Fruit fly (Drosophila melanogaster) whole organism, embryonic: ENCODE results near the gene CG42232.

Experiments
- Abd-B ChIP-seq: fragments of 200-800 bp; sonication (Bioruptor generic); optimal IDR thresholded peaks from 2 replicates; lab custom pipeline; 2018; ENCODE audit warnings: missing biosample characterization, mild to moderate bottlenecking, missing genetic modification characterization, moderate library complexity
- Atf3 ChIP-seq: fragments of 200-800 bp; sonication (Bioruptor generic); optimal IDR thresholded peaks from 3 replicates; lab custom pipeline; 2016; ENCODE audit warnings: missing biosample characterization, missing genetic modification characterization
- Awh ChIP-seq: fragments of 200-800 bp; sonication (Bioruptor generic); IDR thresholded peaks from 2 replicates; pipeline ENCODE4, ENCODE4 v1.3.6; 2022; ENCODE audit warnings: missing biosample characterization, missing genetic modification characterization
- CG10147 ChIP-seq: fragments of 200-800 bp; sonication (Bioruptor generic); optimal IDR thresholded peaks from 2 replicates; lab custom pipeline; 2019; ENCODE audit warnings: missing biosample characterization, mild to moderate bottlenecking, missing genetic modification characterization, moderate library complexity
- CG10543 ChIP-seq: fragments of 200-800 bp; sonication (Bioruptor generic); optimal IDR thresholded peaks from 3 replicates; lab custom pipeline; 2017; ENCODE audit warnings: missing biosample characterization, mild to moderate bottlenecking, missing genetic modification characterization, moderate library complexity
- CG11247 ChIP-seq: fragments of 200-800 bp; sonication (Bioruptor generic); IDR thresholded peaks from 2 replicates; pipeline ENCODE4 v1.3.6; 2022; ENCODE audit warnings: missing biosample characterization, missing genetic modification characterization
- CG11398 ChIP-seq: fragments of 200-800 bp; sonication (Bioruptor generic); optimal IDR thresholded peaks from 2 replicates; lab custom pipeline; 2016; ENCODE audit warnings: missing biosample characterization, missing genetic modification characterization
- CG11560 ChIP-seq: fragments of 200-800 bp; sonication (Bioruptor generic); IDR thresholded peaks from 3 replicates; pipeline ENCODE4 v1.3.6; 2022; ENCODE audit warnings: missing biosample characterization, missing genetic modification characterization
- CG13775 ChIP-seq: fragments of 200-800 bp; sonication (Bioruptor generic); optimal IDR thresholded peaks from 3 replicates; lab custom pipeline; 2017; ENCODE audit warnings: missing biosample characterization, mild to moderate bottlenecking, missing genetic modification characterization
- CG15601 ChIP-seq: fragments of 200-800 bp; sonication (Bioruptor generic); optimal IDR thresholded peaks from 3 replicates; lab custom pipeline; 2019; ENCODE audit warnings: missing biosample characterization, mild to moderate bottlenecking, missing genetic modification characterization, moderate library complexity
- CG1792 ChIP-seq: fragments of 200-800 bp; sonication (Bioruptor generic); optimal IDR thresholded peaks from 2 replicates; lab custom pipeline; 2016; ENCODE audit warnings: missing biosample characterization, missing genetic modification characterization
- CG2116 ChIP-seq: fragments of 200-800 bp; sonication (Bioruptor generic); optimal IDR thresholded peaks from 3 replicates; lab custom pipeline; 2018; ENCODE audit warnings: missing biosample characterization, mild to moderate bottlenecking, missing genetic modification characterization
- CG2712 ChIP-seq: fragments of 200-800 bp; optimal IDR thresholded peaks from 3 replicates; lab custom pipeline; 2019; ENCODE audit warnings: missing biosample characterization, mild to moderate bottlenecking, missing genetic modification characterization, moderate library complexity
- CG30020 ChIP-seq: fragments of 200-800 bp; optimal IDR thresholded peaks from 2 replicates; lab custom pipeline; 2019; ENCODE audit warnings: missing biosample characterization, mild to moderate bottlenecking, missing genetic modification characterization, moderate library complexity
- CG33213 ChIP-seq: fragments of 200-800 bp; sonication (Bioruptor generic); optimal IDR thresholded peaks from 3 replicates; lab custom pipeline; 2016; ENCODE audit warnings: missing biosample characterization, missing genetic modification characterization
- CG33557 ChIP-seq: fragments of 200-800 bp; sonication (Bioruptor generic); optimal IDR thresholded peaks from 2 replicates; lab custom pipeline; 2019; ENCODE audit warnings: missing biosample characterization, mild to moderate bottlenecking, missing genetic modification characterization, moderate library complexity
- CG4404 ChIP-seq: fragments of 200-800 bp; sonication (Bioruptor generic); IDR thresholded peaks from 2 replicates; pipeline ENCODE4 v1.3.6; 2022; ENCODE audit warnings: missing biosample characterization, missing genetic modification characterization
- CG4424 ChIP-seq: fragments of 200-800 bp; sonication (Bioruptor generic); optimal IDR thresholded peaks from 3 replicates; lab custom pipeline; 2016; ENCODE audit warnings: missing biosample characterization, missing genetic modification characterization
- CG4820 ChIP-seq: fragments of 200-800 bp; sonication (Bioruptor generic); optimal IDR thresholded peaks from 3 replicates; lab custom pipeline; 2016; ENCODE audit warnings: missing biosample characterization, missing genetic modification characterization
- CG6175 ChIP-seq: fragments of 200-800 bp; sonication (Bioruptor generic); IDR thresholded peaks from 3 replicates; pipeline ENCODE4 v1.3.6; 2022; ENCODE audit warnings: missing biosample characterization, missing genetic modification characterization
- CG7556 ChIP-seq: fragments of 200-800 bp; sonication (Bioruptor generic); optimal IDR thresholded peaks from 2 replicates; lab custom pipeline; 2017; ENCODE audit warnings: missing biosample characterization, mild to moderate bottlenecking, missing genetic modification characterization
- CG7786 ChIP-seq: fragments of 200-800 bp; sonication (Bioruptor generic); optimal IDR thresholded peaks from 2 replicates; lab custom pipeline; 2016; ENCODE audit warnings: missing biosample characterization, missing genetic modification characterization
- CG8089 ChIP-seq: fragments of 200-800 bp; sonication (Bioruptor generic); optimal IDR thresholded peaks from 3 replicates; lab custom pipeline; 2016; ENCODE audit warnings: missing biosample characterization, missing genetic modification characterization
- CG8765 ChIP-seq: fragments of 200-800 bp; sonication (Bioruptor generic); IDR thresholded peaks from 2 replicates; pipeline ENCODE4 v1.3.6; 2022; ENCODE audit warnings: missing biosample characterization, missing genetic modification characterization
- CHES-1-like ChIP-seq: fragments of 200-800 bp; sonication (Bioruptor generic); optimal IDR thresholded peaks from 2 replicates; lab custom pipeline; 2016; ENCODE audit warnings: missing biosample characterization, missing genetic modification characterization
- Deaf1 ChIP-seq: fragments of 200-800 bp; optimal IDR thresholded peaks from 3 replicates; lab custom pipeline; 2019; ENCODE audit warnings: missing biosample characterization, mild to moderate bottlenecking, missing genetic modification characterization, moderate library complexity
- Dll ChIP-seq: fragments of 200-800 bp; sonication (Bioruptor generic); IDR thresholded peaks from 4 replicates; pipeline ENCODE4 v1.3.6; 2022; ENCODE audit warnings: missing biosample characterization, missing genetic modification characterization; ENCODE audit not compliant: partially characterized antibody
- Fer2 ChIP-seq: fragments of 200-800 bp; sonication (Bioruptor generic); optimal IDR thresholded peaks from 2 replicates; lab custom pipeline; 2018; ENCODE audit warnings: missing biosample characterization, mild to moderate bottlenecking, missing genetic modification characterization, moderate library complexity
- Neu2 ChIP-seq: fragments of 200-800 bp; sonication (Bioruptor generic); optimal IDR thresholded peaks from 3 replicates; lab custom pipeline; 2016; ENCODE audit warnings: missing biosample characterization, missing genetic modification characterization, borderline replicate concordance
- Sox102F ChIP-seq: fragments of 200-800 bp; sonication (Bioruptor generic); optimal IDR thresholded peaks from 2 replicates; lab custom pipeline; 2018; ENCODE audit warnings: missing biosample characterization, mild to moderate bottlenecking, missing genetic modification characterization, moderate library complexity
- Sry-β ChIP-seq: fragments of 200-800 bp; sonication (Bioruptor generic); optimal IDR thresholded peaks from 2 replicates; lab custom pipeline; 2018; ENCODE audit warnings: missing biosample characterization, mild to moderate bottlenecking, missing genetic modification characterization, moderate library complexity
- Trl ChIP-seq, 3 experiments: fragments of >200 bp in 2 of 3; fragments of 200-800 bp in 1 of 3; sonication (Bioruptor generic) in 1 of 3; optimal IDR thresholded peaks; 2 replicates in 1 of 3; 3 replicates in 2 of 3; lab custom pipeline; 2016 to 2017; ENCODE audit warnings: missing biosample characterization in 1 of 3, missing genetic modification characterization in 1 of 3
- Usf ChIP-seq: fragments of 200-800 bp; sonication (Bioruptor generic); optimal IDR thresholded peaks from 2 replicates; lab custom pipeline; 2017; ENCODE audit warnings: missing genotype, missing biosample characterization, missing genetic modification characterization
- YL-1 ChIP-seq: fragments of 200-800 bp; sonication (Bioruptor generic); optimal IDR thresholded peaks from 3 replicates; lab custom pipeline; 2017; ENCODE audit warnings: missing biosample characterization, mild to moderate bottlenecking, missing genetic modification characterization
- az2 ChIP-seq: fragments of 200-800 bp; sonication (Bioruptor generic); optimal IDR thresholded peaks from 3 replicates; lab custom pipeline; 2016; ENCODE audit warnings: missing biosample characterization, missing genetic modification characterization
- bbx ChIP-seq: fragments of 200-800 bp; sonication (Bioruptor generic); IDR thresholded peaks from 2 replicates; pipeline ENCODE4 v1.3.6; 2022; ENCODE audit warnings: missing biosample characterization, missing genetic modification characterization; ENCODE audit not compliant: partially characterized antibody
- cg ChIP-seq: fragments of 200-800 bp; sonication (Bioruptor generic); optimal IDR thresholded peaks from 3 replicates; lab custom pipeline; 2019; ENCODE audit warnings: missing biosample characterization, mild to moderate bottlenecking, missing genetic modification characterization, moderate library complexity
- crp ChIP-seq, 2 experiments: fragments of 200-800 bp; sonication (Bioruptor generic); optimal IDR thresholded peaks; 2 replicates in 1 of 2; 3 replicates in 1 of 2; lab custom pipeline; 2017; ENCODE audit warnings: missing biosample characterization in 2 of 2, missing genetic modification characterization in 2 of 2, mild to moderate bottlenecking in 1 of 2, moderate library complexity in 1 of 2
- dysf ChIP-seq: fragments of 200-800 bp; sonication (Bioruptor generic); IDR thresholded peaks from 3 replicates; pipeline ENCODE4 v1.3.6; 2022; ENCODE audit warnings: missing biosample characterization, missing genetic modification characterization
- esg ChIP-seq: fragments of 200-800 bp; sonication (Bioruptor generic); conservative IDR thresholded peaks from 2 replicates; pipeline ENCODE4 v1.3.6; 2022; ENCODE audit warnings: missing biosample characterization, missing genetic modification characterization
- fru ChIP-seq: fragments of >200 bp; optimal IDR thresholded peaks from 2 replicates; lab custom pipeline; 2017
- hb ChIP-seq: fragments of 200-800 bp; sonication (Bioruptor generic); IDR thresholded peaks from 3 replicates; pipeline ENCODE4 v1.3.6; 2022; ENCODE audit warnings: missing biosample characterization, missing genetic modification characterization; ENCODE audit not compliant: partially characterized antibody
- mirr ChIP-seq: fragments of 200-800 bp; sonication (Bioruptor generic); optimal IDR thresholded peaks from 3 replicates; lab custom pipeline; 2018; ENCODE audit warnings: missing biosample characterization, mild to moderate bottlenecking, missing genetic modification characterization
- nerfin-2 ChIP-seq: fragments of 200-800 bp; sonication (Bioruptor generic); IDR thresholded peaks from 2 replicates; pipeline ENCODE4 v1.3.6; 2022; ENCODE audit warnings: missing biosample characterization, missing genetic modification characterization; ENCODE audit not compliant: partially characterized antibody
- pzg ChIP-seq: fragments of 200-800 bp; sonication (Bioruptor generic); optimal IDR thresholded peaks from 3 replicates; lab custom pipeline; 2018; ENCODE audit warnings: missing biosample characterization, mild to moderate bottlenecking, missing genetic modification characterization, moderate library complexity
- rib ChIP-seq: fragments of 200-800 bp; sonication (Bioruptor generic); IDR thresholded peaks from 2 replicates; pipeline ENCODE4 v1.3.6; 2022; ENCODE audit warnings: missing biosample characterization, missing genetic modification characterization
- sob ChIP-seq: fragments of 200-800 bp; sonication (Bioruptor generic); IDR thresholded peaks from 2 replicates; pipeline ENCODE4 v1.3.6; 2022; ENCODE audit warnings: missing biosample characterization, missing genetic modification characterization
- ssp ChIP-seq: fragments of 200-800 bp; sonication (Bioruptor generic); IDR thresholded peaks from 2 replicates; pipeline ENCODE4 v1.3.6; 2022; ENCODE audit warnings: missing biosample characterization, missing genetic modification characterization
- toy ChIP-seq: fragments of 200-800 bp; sonication (Bioruptor generic); IDR thresholded peaks from 2 replicates; pipeline ENCODE4 v1.3.6; 2022; ENCODE audit warnings: missing biosample characterization, missing genetic modification characterization
- twi ChIP-seq: fragments of 200-800 bp; optimal IDR thresholded peaks from 2 replicates; lab custom pipeline; 2019; ENCODE audit warnings: missing biosample characterization, mild to moderate bottlenecking, missing genetic modification characterization, moderate library complexity
- vfl ChIP-seq: fragments of 200-800 bp; sonication (Bioruptor generic); optimal IDR thresholded peaks from 2 replicates; lab custom pipeline; 2016; ENCODE audit warnings: missing biosample characterization, missing genetic modification characterization

The CG42232 gene

DNA sequence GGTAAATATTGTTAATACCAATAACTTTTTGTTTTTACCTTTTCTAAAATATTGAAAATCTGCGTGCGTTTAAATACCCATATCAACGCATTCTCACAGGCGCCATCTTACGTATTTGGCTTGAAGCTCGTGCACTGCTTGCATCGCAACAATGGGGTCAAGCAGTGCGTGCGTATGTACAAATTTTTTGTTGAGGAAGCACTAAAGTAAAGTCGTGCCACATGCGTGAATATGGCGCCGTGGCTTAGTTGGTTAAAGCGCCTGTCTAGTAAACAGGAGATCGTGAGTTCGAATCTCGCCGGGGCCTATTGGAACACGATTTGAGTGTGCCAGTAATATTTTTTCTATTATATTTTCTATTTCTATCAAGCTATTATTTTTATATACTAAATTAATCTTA, 37.8 kb downstream of the CG42232 start (continued):
- TF ChIP-seq CG10147 (GFP tag; lab: Kevin White, UChicago) (no peak), Deaf1 (tag; lab: Kevin White, UChicago) (no peak), CG7556 (GFP tag; lab: Kevin White, UChicago) (no peak), Trl (optimal IDR thresholded peaks at IDR 0.05; lab: Kevin White, UChicago) (no peak), Trl (GFP tag; optimal IDR thresholded peaks at IDR 0.05; lab: Kevin White, UChicago) (peak; percentile 60), Abd-B (GFP tag; lab: Kevin White, UChicago) (peak; percentile 16), cg (GFP tag; lab: Kevin White, UChicago) (no peak), pzg (GFP tag; lab: Kevin White, UChicago) (peak; percentile 10), ssp (GFP tag; lab: Robert Waterston, UW) (no peak), CG1792 (no peak), nerfin-2 (GFP tag; lab: Robert Waterston, UW) (peak; percentile 71), CG4424 (GFP tag; lab: Kevin White, UChicago) (peak; percentile 35), CG33213 (GFP tag; lab: Kevin White, UChicago) (peak; percentile 62), Neu2 (no peak), fru (lab: Kevin White, UChicago) (no peak), CG2116 (GFP tag; lab: Kevin White, UChicago) (no peak), CG4404 (GFP tag; lab: Robert Waterston, UW) (no peak), mirr (GFP tag; lab: Kevin White, UChicago) (peak; percentile 60), hb (no peak), vfl (no peak), toy (GFP tag; lab: Robert Waterston, UW) (no peak), Awh (GFP tag; lab: Robert Waterston, UW) (no peak), Sry-β (no peak), rib (GFP tag; lab: Robert Waterston, UW) (no peak), CG30020 (no peak), sob (GFP tag; lab: Robert Waterston, UW) (peak; percentile 48; the same call in 1 of the 2 replicates), crp (GFP tag; optimal IDR thresholded peaks at IDR 0.05; lab: Kevin White, UChicago) (no peak), CG13775 (no peak), CG15601 (tag; lab: Kevin White, UChicago) (peak; percentile 31), CG11398 (GFP tag; lab: Kevin White, UChicago) (no peak), Dll (GFP tag; lab: Robert Waterston, UW) (peak; percentile 44; the same call in 1 of the 4 replicates), CG6175 (GFP tag; lab: Robert Waterston, UW) (no peak), Atf3 (GFP tag; lab: Kevin White, UChicago) (no peak), CG8089 (GFP tag; lab: Kevin White, UChicago) (no peak), CHES-1-like (GFP tag; lab: Kevin White, UChicago) (no peak), dysf (GFP tag; lab: Robert Waterston, UW) (peak; percentile 18; the same call in 1 of the 3 replicates), CG7786 (GFP tag; lab: Kevin White, UChicago) (no peak), YL-1 (GFP tag; lab: Kevin White, UChicago) (no peak), CG11560 (no peak), CG33557 (GFP tag; lab: Kevin White, UChicago) (peak; percentile 13), az2 (peak; percentile 32), CG4820 (GFP tag; lab: Kevin White, UChicago) (peak; percentile 15), bbx (GFP tag; lab: Robert Waterston, UW) (peak; percentile 65), CG8765 (GFP tag; lab: Robert Waterston, UW) (no peak), Fer2 (tag; lab: Kevin White, UChicago) (no peak), CG10543 (GFP tag; lab: Kevin White, UChicago) (peak; percentile 13), Sox102F (GFP tag; lab: Kevin White, UChicago) (peak; percentile 46), twi (tag; lab: Kevin White, UChicago) (no peak), CG11247 (peak; percentile 55; the same call in 1 of the 2 replicates), esg (GFP tag; lab: Robert Waterston, UW) (no peak), Usf (no peak), CG2712 (tag; lab: Kevin White, UChicago) (peak; percentile 61)
